Worm (Caenorhabditis elegans) whole organism, young adult: ENCODE data around the gene K08F8.7.
A peak's percentile ranks its signal among the peaks of the same experiment; 100 is the strongest.

Source experiments
- B0336.3 ChIP-seq: fragments of 200-800 bp; sonication (Bioruptor generic); IDR thresholded peaks from 2 replicates; pipeline ENCODE4 v1.3.6; 2022; ENCODE audit warnings: missing genetic modification characterization, missing compliant biosample characterization
- C06A6.2 ChIP-seq: fragments of 200-800 bp; sonication (Bioruptor generic); conservative IDR thresholded peaks from 2 replicates; pipeline ENCODE4 v1.3.6; 2022; ENCODE audit warnings: missing genetic modification characterization, missing compliant biosample characterization
- F23B12.7 ChIP-seq: sonication (generic microtip); optimal IDR thresholded peaks from 2 replicates; lab custom pipeline; 2017; ENCODE audit warnings: missing genetic modification characterization, mild to moderate bottlenecking, missing compliant biosample characterization, antibody characterized with exemption, moderate library complexity; ENCODE audit not compliant: insufficient read depth
- F52B5.7 ChIP-seq: sonication (generic microtip); optimal IDR thresholded peaks from 2 replicates; lab custom pipeline; 2016; ENCODE audit warnings: mild to moderate bottlenecking, missing genetic modification characterization, missing compliant biosample characterization
- T26A5.8 ChIP-seq: sonication (generic microtip); optimal IDR thresholded peaks from 2 replicates; lab custom pipeline; 2016; ENCODE audit warnings: missing genetic modification characterization, missing compliant biosample characterization
- ZK185.1 ChIP-seq: sonication (generic microtip); optimal IDR thresholded peaks from 2 replicates; lab custom pipeline; 2016; ENCODE audit warnings: mild to moderate bottlenecking, missing genetic modification characterization, missing compliant biosample characterization; ENCODE audit not compliant: poor library complexity, severe bottlenecking
- atf-7 ChIP-seq: sonication (generic microtip); optimal IDR thresholded peaks from 2 replicates; lab custom pipeline; 2017; ENCODE audit warnings: mild to moderate bottlenecking, missing genetic modification characterization, missing compliant biosample characterization
- attf-6 ChIP-seq: fragments of 200-800 bp; sonication (Bioruptor generic); IDR thresholded peaks from 2 replicates; pipeline ENCODE4 v1.3.6; 2022; ENCODE audit warnings: missing genetic modification reagents, missing genetic modification characterization, missing compliant biosample characterization
- bed-2 ChIP-seq: fragments of 200-800 bp; sonication (Bioruptor generic); IDR thresholded peaks from 2 replicates; pipeline ENCODE4 v1.3.6; 2022; ENCODE audit warnings: missing genetic modification reagents, missing genetic modification characterization, missing compliant biosample characterization
- ceh-27 ChIP-seq: fragments of 200-800 bp; sonication (Bioruptor generic); optimal IDR thresholded peaks from 2 replicates; lab custom pipeline; 2018; ENCODE audit warnings: mild to moderate bottlenecking, missing genetic modification characterization, moderate library complexity, missing compliant biosample characterization
- ceh-79 ChIP-seq: sonication (generic microtip); optimal IDR thresholded peaks from 2 replicates; lab custom pipeline; 2017; ENCODE audit warnings: mild to moderate bottlenecking, missing genetic modification characterization, missing compliant biosample characterization
- chd-7 ChIP-seq: sonication (generic microtip); optimal IDR thresholded peaks from 2 replicates; lab custom pipeline; 2016; ENCODE audit warnings: mild to moderate bottlenecking, missing genetic modification characterization, moderate library complexity, missing compliant biosample characterization
- die-1 ChIP-seq: sonication (generic microtip); optimal IDR thresholded peaks from 2 replicates; lab custom pipeline; 2016; ENCODE audit warnings: missing genotype, mild to moderate bottlenecking, missing genetic modification characterization, missing compliant biosample characterization
- dpl-1 ChIP-seq: fragments of 150-350 bp; optimal IDR thresholded peaks from 2 replicates; lab custom pipeline; 2014; ENCODE audit warnings: missing biosample characterization, missing genetic modification reagents, missing genetic modification characterization
- egl-18 ChIP-seq: fragments of 200-800 bp; sonication (Bioruptor generic); IDR thresholded peaks from 2 replicates; pipeline ENCODE4 v1.3.6; 2022; ENCODE audit warnings: missing genetic modification reagents, missing genetic modification characterization, missing compliant biosample characterization
- egl-44 ChIP-seq: fragments of 200-800 bp; sonication (Bioruptor generic); IDR thresholded peaks from 2 replicates; pipeline ENCODE4 v1.3.6; 2022; ENCODE audit warnings: missing genetic modification reagents, missing genetic modification characterization, missing compliant biosample characterization
- ekl-4 ChIP-seq: fragments of 200-800 bp; sonication (Bioruptor generic); IDR thresholded peaks from 2 replicates; pipeline ENCODE4 v1.3.6; 2022; ENCODE audit warnings: missing genetic modification reagents, missing genetic modification characterization, missing compliant biosample characterization
- hmg-20 ChIP-seq: fragments of 200-800 bp; sonication (Bioruptor generic); IDR thresholded peaks from 2 replicates; pipeline ENCODE4 v1.3.6; 2022; ENCODE audit warnings: missing genetic modification reagents, missing genetic modification characterization, missing compliant biosample characterization
- hsf-1 ChIP-seq: fragments of 200-800 bp; sonication (Bioruptor generic); IDR thresholded peaks from 2 replicates; pipeline ENCODE4 v1.3.6; 2022; ENCODE audit warnings: missing genetic modification reagents, missing genetic modification characterization, missing compliant biosample characterization
- lag-1 ChIP-seq: fragments of 200-800 bp; sonication (Bioruptor generic); IDR thresholded peaks from 2 replicates; pipeline ENCODE4 v1.3.6; 2022; ENCODE audit warnings: missing genetic modification reagents, missing genetic modification characterization, missing compliant biosample characterization
- lin-35 ChIP-seq, 3 experiments: fragments of 150-350 bp in 2 of 3; sonication (generic microtip) in 1 of 3; optimal IDR thresholded peaks; 2 replicates each; lab custom pipeline; 2014 to 2018; ENCODE audit warnings: missing biosample characterization in 3 of 3, missing genetic modification characterization in 3 of 3, missing genetic modification reagents in 3 of 3
- lsl-1 ChIP-seq: fragments of 200-800 bp; sonication (Bioruptor generic); optimal IDR thresholded peaks from 2 replicates; lab custom pipeline; 2018; ENCODE audit warnings: mild to moderate bottlenecking, missing genetic modification characterization, moderate library complexity, missing compliant biosample characterization
- madf-10 ChIP-seq: sonication (generic microtip); optimal IDR thresholded peaks from 2 replicates; lab custom pipeline; 2016; ENCODE audit warnings: mild to moderate bottlenecking, missing genetic modification characterization, missing compliant biosample characterization
- madf-3 ChIP-seq: fragments of 200-800 bp; sonication (Bioruptor generic); IDR thresholded peaks from 2 replicates; pipeline ENCODE4 v1.3.6; 2022; ENCODE audit warnings: missing genetic modification reagents, missing genetic modification characterization, missing compliant biosample characterization
- mcd-1 ChIP-seq: fragments of 200-800 bp; sonication (Bioruptor generic); IDR thresholded peaks from 2 replicates; pipeline ENCODE4 v1.3.6; 2022; ENCODE audit warnings: missing genetic modification reagents, missing genetic modification characterization, missing compliant biosample characterization
- mel-28 ChIP-seq: sonication (generic microtip); optimal IDR thresholded peaks from 2 replicates; lab custom pipeline; 2016; ENCODE audit warnings: borderline replicate concordance, mild to moderate bottlenecking, missing genetic modification characterization, missing compliant biosample characterization
- mxl-1 ChIP-seq: sonication (generic microtip); optimal IDR thresholded peaks from 2 replicates; lab custom pipeline; 2016; ENCODE audit warnings: missing genetic modification characterization, missing compliant biosample characterization
- nhr-120 ChIP-seq: fragments of 200-800 bp; sonication (Bioruptor generic); IDR thresholded peaks from 2 replicates; pipeline ENCODE4 v1.3.6; 2022; ENCODE audit warnings: missing genetic modification characterization, missing compliant biosample characterization
- nhr-80 ChIP-seq: sonication (generic microtip); optimal IDR thresholded peaks from 2 replicates; lab custom pipeline; 2016; ENCODE audit warnings: missing genetic modification characterization, missing compliant biosample characterization
- snpc-1.1 ChIP-seq: sonication (generic microtip); optimal IDR thresholded peaks from 2 replicates; lab custom pipeline; 2017; ENCODE audit warnings: missing genetic modification characterization, mild to moderate bottlenecking, missing compliant biosample characterization, antibody characterized with exemption, moderate library complexity, missing genotype, missing genetic modification reagents; ENCODE audit not compliant: insufficient read depth
- unc-62 ChIP-seq: fragments of 150-350 bp; optimal IDR thresholded peaks from 2 replicates; lab custom pipeline; 2014; ENCODE audit warnings: missing biosample characterization, missing genetic modification reagents, missing genetic modification characterization
- ztf-25 ChIP-seq: fragments of 200-800 bp; sonication (Bioruptor generic); IDR thresholded peaks from 2 replicates; pipeline ENCODE4 v1.3.6; 2022; ENCODE audit warnings: missing genetic modification reagents, missing genetic modification characterization, missing compliant biosample characterization
- ztf-6 ChIP-seq: fragments of 200-800 bp; sonication (Bioruptor generic); IDR thresholded peaks from 2 replicates; pipeline ENCODE4 v1.3.6; 2022; ENCODE audit warnings: missing genetic modification reagents, missing genetic modification characterization, missing compliant biosample characterization

The K08F8.7 gene

ce11 chrII:8764332-8764731 lies 9.2 kb upstream of the K08F8.7 start:
- TF ChIP-seq F52B5.7 (tag; lab: Kevin White, UChicago) (no peak), atf-7 (tag; lab: Kevin White, UChicago) (no peak), madf-3 (GFP tag; lab: Robert Waterston, UW) (no peak), egl-18 (GFP tag; lab: Robert Waterston, UW) (no peak), B0336.3 (GFP tag; lab: Robert Waterston, UW) (no peak), unc-62 (no peak), hsf-1 (no peak), ceh-27 (GFP tag; lab: Kevin White, UChicago) (no peak), ekl-4 (no peak), lin-35 (GFP tag; optimal IDR thresholded peaks at IDR 0.05; lab: Kevin White, UChicago) (no peak), mxl-1 (tag; lab: Kevin White, UChicago) (no peak), ztf-6 (GFP tag; lab: Robert Waterston, UW) (no peak), die-1 (no peak), chd-7 (no peak), lag-1 (GFP tag; lab: Robert Waterston, UW) (no peak), attf-6 (GFP tag; lab: Robert Waterston, UW) (no peak)

ce11 chrII:8763367-8763766 lies 8.2 kb upstream of the K08F8.7 start:
- no peak for TF ChIP-seq C06A6.2
- TF ChIP-seq ceh-79 (tag; lab: Kevin White, UChicago), result no peak
- TF ChIP-seq dpl-1 (GFP tag; lab: Kevin White, UChicago), result no peak
- no peak for TF ChIP-seq T26A5.8 (tag; lab: Kevin White, UChicago)
- TF ChIP-seq ztf-25 (GFP tag; lab: Robert Waterston, UW), result no peak

- TF ChIP-seq bed-2 (no peak), nhr-80 (tag; lab: Kevin White, UChicago) (peak; percentile 55)
Measured at ce11 chrII:8761739-8762138, 6.6 kb upstream of the K08F8.7 start.

- TF ChIP-seq lsl-1 (GFP tag; lab: Kevin White, UChicago) (no peak), hmg-20 (GFP tag; lab: Robert Waterston, UW) (no peak), mcd-1 (GFP tag; lab: Robert Waterston, UW) (no peak), snpc-1.1 (tag; lab: Kevin White, UChicago) (no peak)
Measured at ce11 chrII:8759493-8759892, 4.3 kb upstream of the K08F8.7 start, which contains the start of gene fut-1. Gene fut-1 (minus strand): TSS chrII:8759593.

- TF ChIP-seq mel-28 (tag; lab: Kevin White, UChicago) (no peak), nhr-120 (GFP tag; lab: Robert Waterston, UW) (no peak), lag-1 (GFP tag; lab: Robert Waterston, UW) (no peak), egl-44 (GFP tag; lab: Robert Waterston, UW) (no peak), B0336.3 (GFP tag; lab: Robert Waterston, UW) (no peak), bed-2 (no peak), F52B5.7 (tag; lab: Kevin White, UChicago) (no peak)
Measured at ce11 chrII:8751686-8752085, 3.5 kb downstream of the K08F8.7 start, which contains the start of gene atf-2. Gene atf-2 (plus strand): TSS chrII:8751986.

ce11 chrII:8751042-8751441 lies 4.1 kb downstream of the K08F8.7 start:
- TF ChIP-seq madf-10 (no peak), F23B12.7 (tag; lab: Kevin White, UChicago) (no peak), ZK185.1 (tag; lab: Kevin White, UChicago) (no peak)
